Worm (Caenorhabditis elegans): ENCODE results near the gene C52E4.7.

Gene C52E4.7

DNA sequence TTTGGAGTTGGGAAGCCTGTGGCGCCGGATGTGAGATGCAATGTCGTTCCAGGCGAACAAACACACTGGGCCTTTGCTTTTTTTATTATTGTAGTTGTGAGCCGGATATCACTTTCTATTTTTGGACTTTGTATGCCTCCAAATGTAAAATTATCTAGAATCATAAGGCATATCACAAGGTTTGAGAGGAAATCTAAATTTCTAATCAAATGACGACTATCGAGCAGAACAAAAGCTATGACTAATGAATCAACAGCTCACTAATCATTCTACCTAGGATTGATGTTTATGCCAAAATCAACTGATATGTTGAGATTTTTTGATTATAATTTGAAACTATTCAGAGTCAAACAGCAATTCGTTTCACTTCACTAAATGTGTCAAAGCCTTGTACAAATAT lies 43.8 kb downstream of the C52E4.7 start:
- TF ChIP-seq unc-42 (tag; optimal IDR thresholded peaks at IDR 0.05) = no peak
- TF ChIP-seq K02D7.2 (tag; optimal IDR thresholded peaks at IDR 0.05) = no peak
- no peak for TF ChIP-seq F13H6.1 (tag; optimal IDR thresholded peaks at IDR 0.05)
- TF ChIP-seq nhr-232 (tag; optimal IDR thresholded peaks at IDR 0.05) = no peak
- TF ChIP-seq pros-1 (tag; optimal IDR thresholded peaks at IDR 0.05) = no peak

DNA sequence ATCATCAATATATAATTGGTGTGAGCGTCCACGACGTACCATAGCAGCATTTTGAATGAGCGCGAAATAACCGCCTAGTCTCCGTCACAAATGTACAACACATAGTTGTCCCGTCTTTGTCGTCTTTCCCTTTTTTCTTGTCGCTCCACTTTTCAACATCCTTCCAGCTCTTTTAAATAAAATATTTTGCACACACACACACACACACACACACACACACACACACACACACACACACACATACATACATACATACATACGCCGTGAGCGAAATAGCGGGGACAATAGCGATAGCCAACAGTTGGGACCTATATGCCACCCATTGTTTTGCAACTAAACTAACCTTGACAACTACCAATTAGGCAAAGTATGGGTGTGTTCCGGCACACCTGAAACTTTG lies 44.2 kb downstream of the C52E4.7 start:
- TF ChIP-seq sox-2 (GFP tag; IDR thresholded peaks at IDR 0.05) (peak; percentile 4; the same call in 1 of the 2 replicates), gmeb-2 (tag; optimal IDR thresholded peaks at IDR 0.05) (no peak)

DNA sequence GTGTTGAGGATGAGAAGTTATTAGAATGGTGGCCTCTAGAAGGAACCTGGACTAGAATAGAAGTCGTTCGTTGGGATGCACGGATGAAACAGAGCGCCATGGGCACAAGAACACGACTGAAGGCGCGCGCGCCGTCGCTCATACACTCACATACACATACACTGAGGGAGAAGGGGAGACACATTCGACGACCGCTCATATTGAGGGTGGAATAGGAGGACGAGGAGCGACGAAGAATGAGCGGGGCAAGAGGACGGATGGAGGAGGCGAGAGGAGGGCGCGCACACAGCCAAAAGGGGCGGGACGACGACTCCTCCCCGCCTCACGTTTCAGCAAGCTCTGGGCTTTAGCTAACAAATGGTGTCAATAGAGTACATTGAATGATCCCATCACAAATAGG lies 44.7 kb downstream of the C52E4.7 start:
- TF ChIP-seq sdc-2 (tag; optimal IDR thresholded peaks at IDR 0.05) (peak; percentile 56), C08G9.2 (tag; optimal IDR thresholded peaks at IDR 0.05) (peak; percentile 34), F13H6.1 (tag; optimal IDR thresholded peaks at IDR 0.05) (peak; percentile 33), ceh-2 (tag; optimal IDR thresholded peaks at IDR 0.05) (peak; percentile 42), ref-2 (tag; optimal IDR thresholded peaks at IDR 0.05) (peak; percentile 25), dmd-4 (tag; optimal IDR thresholded peaks at IDR 0.05; ENCODE audit: borderline replicate concordance) (no peak), ceh-34 (tag; optimal IDR thresholded peaks at IDR 0.05) (peak; percentile 37), pag-3 (tag; optimal IDR thresholded peaks at IDR 0.05; ENCODE audit: borderline replicate concordance) (no peak), syd-9 (tag; optimal IDR thresholded peaks at IDR 0.05) (peak; percentile 51), ceh-31 (tag; optimal IDR thresholded peaks at IDR 0.05) (peak; percentile 44), tbx-2 (tag; optimal IDR thresholded peaks at IDR 0.05) (peak; percentile 65), fkh-10 (GFP tag; optimal IDR thresholded peaks at IDR 0.05) (no peak), pros-1 (tag; optimal IDR thresholded peaks at IDR 0.05) (peak; percentile 46), ceh-18 (tag; optimal IDR thresholded peaks at IDR 0.05) (peak; percentile 10), hlh-6 (tag; optimal IDR thresholded peaks at IDR 0.05) (peak; percentile 26), C38D4.7 (GFP tag; optimal IDR thresholded peaks at IDR 0.05) (no peak)

DNA sequence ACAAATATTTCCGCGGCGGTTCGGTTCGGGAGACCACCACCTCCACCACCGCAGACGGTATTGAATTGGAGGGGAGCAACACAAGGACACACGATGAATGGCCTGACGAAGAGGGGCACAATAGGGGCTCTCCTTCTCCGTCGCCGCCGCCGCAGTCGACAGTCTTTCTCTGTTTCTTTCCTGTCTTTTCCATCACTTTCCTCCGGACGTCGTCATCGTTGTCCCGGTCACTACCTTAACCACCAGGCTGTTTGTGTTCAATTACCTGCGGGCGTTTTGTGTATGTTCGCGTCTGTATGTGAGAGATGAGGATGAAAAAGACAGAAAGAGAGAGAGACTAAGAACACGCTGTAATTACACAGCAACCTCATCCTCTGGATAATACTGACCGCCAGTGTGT lies 45.7 kb downstream of the C52E4.7 start:
- TF ChIP-seq pax-1 (tag; optimal IDR thresholded peaks at IDR 0.05) (no peak), lin-11 (tag; optimal IDR thresholded peaks at IDR 0.05) (no peak), ceh-2 (tag; optimal IDR thresholded peaks at IDR 0.05) (peak; percentile 12), ceh-31 (tag; optimal IDR thresholded peaks at IDR 0.05) (peak; percentile 38), ceh-34 (tag; optimal IDR thresholded peaks at IDR 0.05) (peak; percentile 23), zip-5 (tag; optimal IDR thresholded peaks at IDR 0.05) (no peak), sox-2 (GFP tag; IDR thresholded peaks at IDR 0.05) (peak; percentile 38), ref-2 (tag; optimal IDR thresholded peaks at IDR 0.05) (peak; percentile 35), dmd-4 (tag; optimal IDR thresholded peaks at IDR 0.05; ENCODE audit: borderline replicate concordance) (peak; percentile 2), pros-1 (tag; optimal IDR thresholded peaks at IDR 0.05) (peak; percentile 3)

DNA sequence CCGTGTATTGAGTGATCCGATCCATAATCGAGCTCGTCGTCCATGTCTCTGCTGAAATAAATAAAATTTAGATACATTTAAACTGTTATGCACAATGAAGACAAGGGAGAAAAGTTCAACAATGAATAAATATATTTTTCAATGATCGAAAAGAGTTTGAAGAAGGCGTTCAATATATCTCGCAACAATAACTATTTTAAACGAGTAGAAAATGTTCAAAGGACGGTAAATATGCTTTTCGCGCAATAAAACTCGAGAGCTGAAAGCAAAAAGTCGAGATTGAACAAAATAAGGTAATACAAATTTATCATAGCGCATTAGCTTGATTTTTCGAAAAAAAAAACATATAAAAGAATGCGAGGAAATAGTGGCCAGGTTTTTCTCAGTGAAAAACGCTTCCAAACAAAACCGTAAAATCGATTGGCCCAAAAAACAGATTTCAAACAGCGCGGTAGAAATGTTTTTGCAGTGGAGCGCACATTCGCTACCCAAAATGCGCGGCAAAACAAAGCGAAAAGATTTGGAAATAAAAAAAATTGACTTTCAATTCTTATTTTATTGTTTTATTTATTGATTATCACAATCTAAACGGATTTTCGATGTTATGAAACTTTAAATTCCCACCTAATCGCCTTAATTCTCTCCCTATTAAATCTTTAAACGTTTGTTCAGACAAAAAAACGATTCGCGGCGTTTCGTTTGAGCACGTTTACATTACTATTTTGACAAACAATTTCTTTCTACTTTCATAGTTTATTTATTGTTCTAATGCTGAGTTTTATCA lies 46.9 kb downstream of the C52E4.7 start, which contains the start of the genes kup-1 and F10C2.4:
Gene kup-1, minus strand, starts transcription at position 51 of the 784 bp plus-strand sequence.
Gene F10C2.4, plus strand, starts transcription at position 734 of the 784 bp plus-strand sequence.
- peak; percentile 12 for TF ChIP-seq nfya-1 (tag; optimal IDR thresholded peaks at IDR 0.05)
- peak; percentile 28 for TF ChIP-seq ceh-48 (tag; optimal IDR thresholded peaks at IDR 0.05)
- no peak for TF ChIP-seq unc-86 (tag; optimal IDR thresholded peaks at IDR 0.05)
- TF ChIP-seq madf-2 (tag; optimal IDR thresholded peaks at IDR 0.05) = no peak
- no peak for TF ChIP-seq rnt-1 (tag; optimal IDR thresholded peaks at IDR 0.05)
- TF ChIP-seq ets-4 (tag; optimal IDR thresholded peaks at IDR 0.05) = no peak
- no peak for TF ChIP-seq nhr-11 (tag; optimal IDR thresholded peaks at IDR 0.05)
- no peak for TF ChIP-seq npax-4 (tag; optimal IDR thresholded peaks at IDR 0.05)
- TF ChIP-seq fax-1 (tag; optimal IDR thresholded peaks at IDR 0.05) = no peak
- TF ChIP-seq dve-1 (tag; optimal IDR thresholded peaks at IDR 0.05) = no peak
- no peak for TF ChIP-seq hlh-8 (tag; optimal IDR thresholded peaks at IDR 0.05)
- TF ChIP-seq unc-55 (GFP tag; optimal IDR thresholded peaks at IDR 0.05) = peak; percentile 40
- no peak for TF ChIP-seq pqm-1 (tag; optimal IDR thresholded peaks at IDR 0.05)
- TF ChIP-seq sox-4 (tag; optimal IDR thresholded peaks at IDR 0.05) = no peak
- TF ChIP-seq pax-1 (tag; optimal IDR thresholded peaks at IDR 0.05) = no peak
